Fruit fly (Drosophila melanogaster) S2 (cell line): Measurements from ENCODE around the gene CG15888.

Experiments used
- CG8478 ChIP-seq: fragments of >200 bp; optimal IDR thresholded peaks from 2 replicates; lab custom pipeline; 2018
- CTCF ChIP-seq, 2 experiments: fragments of >200 bp; optimal IDR thresholded peaks; 2 replicates each; lab custom pipeline; 2018

- no peak for TF ChIP-seq CG8478 (lab: Kevin White, UChicago)
- no peak for TF ChIP-seq CTCF (optimal IDR thresholded peaks at IDR 0.05; lab: Kevin White, UChicago)
Measured at dm6 chr3R:13334007-13334406, 47.7 kb upstream of the CG15888 start, which contains the start of gene PK2-R2.
